Worm (Caenorhabditis elegans): ENCODE results near the gene H12C20.7.
A peak's percentile ranks its signal among the peaks of the same experiment; 100 is the strongest.

The H12C20.7 gene

ce11 chrV:11610481-11610880, 37.7 kb upstream of the H12C20.7 start, which contains the start of gene sas-5 (continued):
- peak; percentile 9 for TF ChIP-seq nhr-90 (tag; optimal IDR thresholded peaks at IDR 0.05)
- 0 out of 2 replicates have a peak, but pooled peaks have one; percentile 31 for TF ChIP-seq nfyb-1 (GFP tag; IDR thresholded peaks at IDR 0.05)
- peak; percentile 75 for TF ChIP-seq D2030.7 (GFP tag; IDR thresholded peaks at IDR 0.05)
- no peak for TF ChIP-seq hrde-1 (tag; optimal IDR thresholded peaks at IDR 0.05; ENCODE audit: borderline replicate concordance)

ce11 chrV:11610049-11610448, 37.3 kb upstream of the H12C20.7 start, which contains the start of gene piit-1:
Gene piit-1 (minus strand): TSS chrV:11610149.
- TF ChIP-seq F37B4.10 (GFP tag; IDR thresholded peaks at IDR 0.05) (no peak), pbrm-1 (GFP tag; IDR thresholded peaks at IDR 0.05) (no peak), F57A8.1 (GFP tag; optimal IDR thresholded peaks at IDR 0.05) (no peak), attf-6 (GFP tag; IDR thresholded peaks at IDR 0.05) (no peak), hlh-12 (tag; optimal IDR thresholded peaks at IDR 0.05) (no peak), F10E7.11 (tag; optimal IDR thresholded peaks at IDR 0.05) (no peak), hrde-1 (tag; optimal IDR thresholded peaks at IDR 0.05; ENCODE audit: borderline replicate concordance) (no peak), F33H1.4 (GFP tag; IDR thresholded peaks at IDR 0.05) (no peak), ama-1 (optimal IDR thresholded peaks at IDR 0.05) (no peak), ama-1 (GFP tag; optimal IDR thresholded peaks at IDR 0.05) (no peak), lin-35 (GFP tag; optimal IDR thresholded peaks at IDR 0.05) (no peak)

ce11 chrV:11606424-11606823, 33.6 kb upstream of the H12C20.7 start, which contains the start of gene idpp-16:
Gene idpp-16 (minus strand): TSS chrV:11606524.
- TF ChIP-seq nhr-80 (tag; optimal IDR thresholded peaks at IDR 0.05) (no peak), lsy-27 (tag; optimal IDR thresholded peaks at IDR 0.05; ENCODE audit: borderline replicate concordance, insufficient read depth) (no peak), dpff-1 (tag; optimal IDR thresholded peaks at IDR 0.05) (no peak)

ce11 chrV:11605227-11605626, 32.4 kb upstream of the H12C20.7 start:
- TF ChIP-seq sdz-38 (tag; optimal IDR thresholded peaks at IDR 0.05): no peak
- TF ChIP-seq ceh-91 (GFP tag; IDR thresholded peaks at IDR 0.05): no peak
- no peak for TF ChIP-seq bed-1 (GFP tag; IDR thresholded peaks at IDR 0.05)
- TF ChIP-seq attf-5 (GFP tag; optimal IDR thresholded peaks at IDR 0.05): no peak
- TF ChIP-seq lin-26 (GFP tag; IDR thresholded peaks at IDR 0.05): no peak
- TF ChIP-seq hmg-1.2 (GFP tag; IDR thresholded peaks at IDR 0.05): no peak
- TF ChIP-seq T07F8.4 (tag; optimal IDR thresholded peaks at IDR 0.05): no peak
- TF ChIP-seq madf-10 (tag; optimal IDR thresholded peaks at IDR 0.05): no peak
- no peak for TF ChIP-seq F57C9.4 (tag; optimal IDR thresholded peaks at IDR 0.05)

- TF ChIP-seq lin-35 (GFP tag; optimal IDR thresholded peaks at IDR 0.05) (no peak), nhr-80 (tag; optimal IDR thresholded peaks at IDR 0.05) (peak; percentile 19), attf-6 (GFP tag; IDR thresholded peaks at IDR 0.05) (no peak)
Observed at ce11 chrV:11604484-11604883, 31.7 kb upstream of the H12C20.7 start, which contains the start of gene dhs-20. Gene dhs-20 (minus strand): TSS chrV:11604563.

ce11 chrV:11600800-11601199, 28.0 kb upstream of the H12C20.7 start, which contains the start of gene F35B12.9:
Gene F35B12.9 (plus strand): TSS chrV:11601171.
- TF ChIP-seq repo-1 (tag; optimal IDR thresholded peaks at IDR 0.05) (no peak), F49E8.2 (tag; optimal IDR thresholded peaks at IDR 0.05; ENCODE audit: insufficient read depth) (no peak), T26A5.8 (tag; optimal IDR thresholded peaks at IDR 0.05) (no peak), Y67H2A.10 (GFP tag; conservative IDR thresholded peaks at IDR 0.05) (no peak), tbx-9 (tag; optimal IDR thresholded peaks at IDR 0.05; ENCODE audit: borderline replicate concordance) (no peak), atf-7 (tag; optimal IDR thresholded peaks at IDR 0.05) (no peak), sdz-38 (tag; optimal IDR thresholded peaks at IDR 0.05) (no peak), pbrm-1 (GFP tag; IDR thresholded peaks at IDR 0.05) (no peak), B0019.2 (GFP tag; conservative IDR thresholded peaks at IDR 0.05) (no peak), F52B5.7 (tag; optimal IDR thresholded peaks at IDR 0.05) (no peak), tbp1 (GFP tag; optimal IDR thresholded peaks at IDR 0.05) (no peak), ceh-27 (GFP tag; optimal IDR thresholded peaks at IDR 0.05) (no peak)
